Fruit fly (Drosophila melanogaster) whole organism, embryonic: Measurements from ENCODE around the gene CG18234.

ENCODE experiments used
- Abd-B ChIP-seq: fragments of 200-800 bp; sonication (Bioruptor generic); optimal IDR thresholded peaks from 2 replicates; lab custom pipeline; 2018; ENCODE audit warnings: missing biosample characterization, mild to moderate bottlenecking, missing genetic modification characterization, moderate library complexity
- CG11398 ChIP-seq: fragments of 200-800 bp; sonication (Bioruptor generic); optimal IDR thresholded peaks from 2 replicates; lab custom pipeline; 2016; ENCODE audit warnings: missing biosample characterization, missing genetic modification characterization
- CG12299 ChIP-seq: fragments of 200-800 bp; sonication (Bioruptor generic); optimal IDR thresholded peaks from 2 replicates; lab custom pipeline; 2018; ENCODE audit warnings: missing biosample characterization, mild to moderate bottlenecking, missing genetic modification characterization
- CG17912 ChIP-seq: fragments of 200-800 bp; sonication (Bioruptor generic); optimal IDR thresholded peaks from 2 replicates; lab custom pipeline; 2018; ENCODE audit warnings: missing biosample characterization, mild to moderate bottlenecking, missing genetic modification characterization
- CG18011 ChIP-seq: fragments of 200-800 bp; sonication (Bioruptor generic); optimal IDR thresholded peaks from 2 replicates; lab custom pipeline; 2017; ENCODE audit warnings: missing biosample characterization, missing genetic modification characterization, mild to moderate bottlenecking, moderate library complexity, missing genotype
- CG2199 ChIP-seq: fragments of 200-800 bp; sonication (Bioruptor generic); IDR thresholded peaks from 3 replicates; pipeline ENCODE4 v1.3.6; 2022; ENCODE audit warnings: missing biosample characterization, missing genetic modification characterization
- CG2202 ChIP-seq: fragments of 200-800 bp; sonication (Bioruptor generic); optimal IDR thresholded peaks from 2 replicates; lab custom pipeline; 2018; ENCODE audit warnings: missing biosample characterization, mild to moderate bottlenecking, missing genetic modification characterization
- CG30431 ChIP-seq: fragments of 200-800 bp; sonication (Bioruptor generic); optimal IDR thresholded peaks from 2 replicates; lab custom pipeline; 2017; ENCODE audit warnings: missing biosample characterization, missing genetic modification characterization
- CG32772 ChIP-seq: fragments of 200-800 bp; sonication (Bioruptor generic); IDR thresholded peaks from 2 replicates; pipeline ENCODE4 v1.3.6; 2022; ENCODE audit warnings: missing biosample characterization, missing genetic modification characterization
- CG3281 ChIP-seq: fragments of 200-800 bp; sonication (Bioruptor generic); optimal IDR thresholded peaks from 3 replicates; lab custom pipeline; 2017; ENCODE audit warnings: missing biosample characterization, mild to moderate bottlenecking, missing genetic modification characterization
- CG3407 ChIP-seq: fragments of 200-800 bp; sonication (Bioruptor generic); optimal IDR thresholded peaks from 2 replicates; lab custom pipeline; 2018; ENCODE audit warnings: missing biosample characterization, mild to moderate bottlenecking, missing genetic modification characterization
- CG4424 ChIP-seq: fragments of 200-800 bp; sonication (Bioruptor generic); optimal IDR thresholded peaks from 3 replicates; lab custom pipeline; 2016; ENCODE audit warnings: missing biosample characterization, missing genetic modification characterization
- CG4854 ChIP-seq: fragments of 200-800 bp; sonication (Bioruptor generic); optimal IDR thresholded peaks from 2 replicates; lab custom pipeline; 2016; ENCODE audit warnings: missing biosample characterization, missing genetic modification characterization, inconsistent platforms
- CG6791 ChIP-seq: fragments of 200-800 bp; sonication (Bioruptor generic); IDR thresholded peaks from 3 replicates; pipeline ENCODE4 v1.3.6; 2022; ENCODE audit warnings: missing biosample characterization, missing genetic modification characterization; ENCODE audit not compliant: partially characterized antibody
- CG6854 ChIP-seq: fragments of 200-800 bp; sonication (Bioruptor generic); optimal IDR thresholded peaks from 3 replicates; lab custom pipeline; 2017; ENCODE audit warnings: missing biosample characterization, mild to moderate bottlenecking, missing genetic modification characterization
- CG7928 ChIP-seq: fragments of 200-800 bp; sonication (Bioruptor generic); optimal IDR thresholded peaks from 2 replicates; lab custom pipeline; 2017; ENCODE audit warnings: missing biosample characterization, mild to moderate bottlenecking, missing genetic modification characterization
- CG8089 ChIP-seq: fragments of 200-800 bp; sonication (Bioruptor generic); optimal IDR thresholded peaks from 3 replicates; lab custom pipeline; 2016; ENCODE audit warnings: missing biosample characterization, missing genetic modification characterization
- CG9876 ChIP-seq: fragments of 200-800 bp; sonication (Bioruptor generic); optimal IDR thresholded peaks from 2 replicates; lab custom pipeline; 2016; ENCODE audit warnings: missing biosample characterization, missing genetic modification characterization
- CHES-1-like ChIP-seq: fragments of 200-800 bp; sonication (Bioruptor generic); optimal IDR thresholded peaks from 2 replicates; lab custom pipeline; 2016; ENCODE audit warnings: missing biosample characterization, missing genetic modification characterization
- CkIIα-i1 ChIP-seq: fragments of 200-800 bp; sonication (Bioruptor generic); IDR thresholded peaks from 2 replicates; pipeline ENCODE4 v1.3.6; 2022; ENCODE audit warnings: missing biosample characterization, missing genetic modification characterization
- CoRest ChIP-seq: fragments of 200-800 bp; sonication (Bioruptor generic); optimal IDR thresholded peaks from 3 replicates; lab custom pipeline; 2018; ENCODE audit warnings: missing biosample characterization, mild to moderate bottlenecking, missing genetic modification characterization, moderate library complexity
- CrebB ChIP-seq: fragments of 200-800 bp; sonication (Bioruptor generic); optimal IDR thresholded peaks from 3 replicates; lab custom pipeline; 2018; ENCODE audit warnings: missing biosample characterization, mild to moderate bottlenecking, missing genetic modification characterization
- D19A ChIP-seq: fragments of 200-800 bp; optimal IDR thresholded peaks from 3 replicates; lab custom pipeline; 2019; ENCODE audit warnings: missing biosample characterization, mild to moderate bottlenecking, missing genetic modification characterization, moderate library complexity
- Doc3 ChIP-seq: fragments of 200-800 bp; sonication (Bioruptor generic); IDR thresholded peaks from 3 replicates; pipeline ENCODE4 v1.3.6; 2022; ENCODE audit warnings: missing biosample characterization, missing genetic modification characterization; ENCODE audit not compliant: partially characterized antibody
- E2f2 ChIP-seq: fragments of 200-800 bp; sonication (Bioruptor generic); IDR thresholded peaks from 2 replicates; pipeline ENCODE4 v1.3.6; 2022; ENCODE audit warnings: missing biosample characterization, missing genetic modification characterization
- Hr3 ChIP-seq: fragments of 200-800 bp; sonication (Bioruptor generic); optimal IDR thresholded peaks from 3 replicates; lab custom pipeline; 2016; ENCODE audit warnings: missing biosample characterization, missing genetic modification characterization
- MTF-1 ChIP-seq: fragments of 200-800 bp; sonication (Bioruptor generic); optimal IDR thresholded peaks from 2 replicates; lab custom pipeline; 2018; ENCODE audit warnings: missing biosample characterization, mild to moderate bottlenecking, missing genetic modification characterization, borderline replicate concordance
- Mrtf ChIP-seq: fragments of 200-800 bp; sonication (Bioruptor generic); IDR thresholded peaks from 3 replicates; pipeline ENCODE4 v1.3.6; 2022; ENCODE audit warnings: missing biosample characterization, missing genetic modification characterization
- Nf-YB ChIP-seq: fragments of 200-800 bp; sonication (Bioruptor generic); optimal IDR thresholded peaks from 3 replicates; lab custom pipeline; 2019; ENCODE audit warnings: missing biosample characterization, mild to moderate bottlenecking, missing genetic modification characterization, moderate library complexity
- Optix ChIP-seq: fragments of 200-800 bp; sonication (Bioruptor generic); IDR thresholded peaks from 3 replicates; pipeline ENCODE4 v1.3.6; 2022; ENCODE audit warnings: missing biosample characterization, missing genetic modification characterization
- Scr ChIP-seq: fragments of 200-800 bp; sonication (Bioruptor generic); IDR thresholded peaks from 2 replicates; pipeline ENCODE4 v1.3.6; 2022; ENCODE audit warnings: missing biosample characterization, missing genetic modification characterization; ENCODE audit not compliant: partially characterized antibody
- Sox100B ChIP-seq: fragments of 200-800 bp; sonication (Bioruptor generic); optimal IDR thresholded peaks from 3 replicates; lab custom pipeline; 2018; ENCODE audit warnings: missing biosample characterization, mild to moderate bottlenecking, missing genetic modification characterization
- Trl ChIP-seq, 3 experiments: fragments of >200 bp in 2 of 3; fragments of 200-800 bp in 1 of 3; sonication (Bioruptor generic) in 1 of 3; optimal IDR thresholded peaks; 2 replicates in 1 of 3; 3 replicates in 2 of 3; lab custom pipeline; 2016 to 2017; ENCODE audit warnings: missing biosample characterization in 1 of 3, missing genetic modification characterization in 1 of 3
- YL-1 ChIP-seq: fragments of 200-800 bp; sonication (Bioruptor generic); optimal IDR thresholded peaks from 3 replicates; lab custom pipeline; 2017; ENCODE audit warnings: missing biosample characterization, mild to moderate bottlenecking, missing genetic modification characterization
- al ChIP-seq: fragments of 200-800 bp; sonication (Bioruptor generic); IDR thresholded peaks from 2 replicates; pipeline ENCODE4 v1.3.6; 2022; ENCODE audit warnings: missing biosample characterization, missing genetic modification characterization
- ap ChIP-seq: fragments of 200-800 bp; sonication (Bioruptor generic); IDR thresholded peaks from 2 replicates; pipeline ENCODE4 v1.3.6; 2022; ENCODE audit warnings: missing biosample characterization, missing genetic modification characterization
- bowl ChIP-seq: fragments of 200-800 bp; sonication (Bioruptor generic); IDR thresholded peaks from 2 replicates; pipeline ENCODE4 v1.3.6; 2022; ENCODE audit warnings: missing biosample characterization, missing genetic modification characterization
- bsh ChIP-seq, 2 experiments: fragments of 200-800 bp; sonication (Bioruptor generic); optimal IDR thresholded peaks; 2 replicates each; lab custom pipeline; 2017 to 2018; ENCODE audit warnings: mild to moderate bottlenecking in 2 of 2, missing biosample characterization in 2 of 2, missing genetic modification characterization in 2 of 2, moderate library complexity in 1 of 2
- cad ChIP-seq: fragments of >200 bp; optimal IDR thresholded peaks from 2 replicates; lab custom pipeline; 2017; ENCODE audit warnings: missing biosample characterization, missing genetic modification characterization
- caup ChIP-seq: fragments of 200-800 bp; sonication (Bioruptor generic); optimal IDR thresholded peaks from 3 replicates; lab custom pipeline; 2017; ENCODE audit warnings: missing biosample characterization, mild to moderate bottlenecking, missing genetic modification characterization, moderate library complexity; ENCODE audit not compliant: severe bottlenecking
- chif ChIP-seq, 2 experiments: fragments of 200-800 bp; sonication (Bioruptor generic); optimal IDR thresholded peaks; 3 replicates each; lab custom pipeline; 2016; ENCODE audit warnings: missing biosample characterization in 2 of 2, missing genetic modification characterization in 2 of 2
- gsb ChIP-seq: fragments of 200-800 bp; sonication (Bioruptor generic); IDR thresholded peaks from 2 replicates; pipeline ENCODE4 v1.3.6; 2022; ENCODE audit warnings: missing biosample characterization, missing genetic modification characterization
- lov ChIP-seq, 2 experiments: fragments of 200-800 bp in 1 of 2; fragments of >200 bp in 1 of 2; sonication (Bioruptor generic) in 1 of 2; IDR thresholded peaks in 1 of 2; optimal IDR thresholded peaks in 1 of 2; 2 replicates in 1 of 2; 3 replicates in 1 of 2; pipeline versions ENCODE4 v1.3.6 to Lab custom; 2017 to 2022; ENCODE audit warnings: missing biosample characterization in 1 of 2, missing genetic modification characterization in 1 of 2
- luna ChIP-seq: fragments of 200-800 bp; sonication (Bioruptor generic); optimal IDR thresholded peaks from 2 replicates; lab custom pipeline; 2016; ENCODE audit warnings: missing biosample characterization, missing genetic modification characterization
- nmo ChIP-seq: fragments of 200-800 bp; sonication (Bioruptor generic); optimal IDR thresholded peaks from 2 replicates; lab custom pipeline; 2018; ENCODE audit warnings: missing biosample characterization, mild to moderate bottlenecking, missing genetic modification characterization, moderate library complexity
- phol ChIP-seq: fragments of 200-800 bp; sonication (Bioruptor generic); optimal IDR thresholded peaks from 3 replicates; lab custom pipeline; 2018; ENCODE audit warnings: missing biosample characterization, mild to moderate bottlenecking, missing genetic modification characterization, moderate library complexity
- sd ChIP-seq: fragments of 200-800 bp; sonication (Bioruptor generic); optimal IDR thresholded peaks from 3 replicates; lab custom pipeline; 2018; ENCODE audit warnings: missing biosample characterization, mild to moderate bottlenecking, missing genetic modification characterization, moderate library complexity
- sens-2 ChIP-seq: fragments of 200-800 bp; sonication (Bioruptor generic); IDR thresholded peaks from 2 replicates; pipeline ENCODE4 v1.3.6; 2022; ENCODE audit warnings: missing biosample characterization, missing genetic modification characterization
- sqz ChIP-seq: fragments of 200-800 bp; sonication (Bioruptor generic); optimal IDR thresholded peaks from 3 replicates; lab custom pipeline; 2018; ENCODE audit warnings: missing biosample characterization, mild to moderate bottlenecking, missing genetic modification characterization
- sug ChIP-seq: fragments of 200-800 bp; optimal IDR thresholded peaks from 2 replicates; lab custom pipeline; 2019; ENCODE audit warnings: missing biosample characterization, mild to moderate bottlenecking, missing genetic modification characterization, moderate library complexity

The CG18234 gene

DNA sequence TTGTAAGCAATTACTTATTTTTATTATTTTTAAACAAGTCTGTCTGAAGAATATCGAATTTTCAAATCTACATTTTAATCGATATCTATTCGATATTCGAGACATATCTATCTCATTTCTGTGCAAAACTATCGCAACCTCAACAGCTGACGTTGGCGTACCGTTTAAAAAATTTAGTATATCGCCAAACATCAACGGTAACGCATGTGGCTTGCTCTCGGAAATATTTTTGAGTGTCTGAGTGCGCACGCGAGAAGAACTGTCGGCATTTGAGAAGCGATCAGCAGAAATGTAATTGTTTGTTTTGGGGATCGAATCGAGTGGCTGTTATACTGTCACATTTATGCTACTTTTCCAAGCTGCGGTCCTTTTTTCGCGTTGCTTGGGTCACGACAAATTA lies 22.6 kb downstream of the CG18234 start, which contains the start of gene MYPT-75D (continued):
- TF ChIP-seq lov (optimal IDR thresholded peaks at IDR 0.05; lab: Kevin White, UChicago) (no peak), lov (GFP tag; IDR thresholded peaks at IDR 0.05; lab: Robert Waterston, UW) (no peak), CG6854 (GFP tag; lab: Kevin White, UChicago) (no peak), E2f2 (GFP tag; lab: Robert Waterston, UW) (peak; percentile 89), Scr (peak; percentile 95), D19A (tag; lab: Kevin White, UChicago) (peak; percentile 36), CG3407 (no peak), Mrtf (GFP tag; lab: Robert Waterston, UW) (no peak), CG12299 (tag; lab: Kevin White, UChicago) (peak; percentile 22), bsh (GFP tag; optimal IDR thresholded peaks at IDR 0.05; lab: Kevin White, UChicago) (peak in 1 of 2 experiments; percentile 15), Abd-B (GFP tag; lab: Kevin White, UChicago) (no peak), CkIIα-i1 (GFP tag; lab: Robert Waterston, UW) (no peak), cad (GFP tag; lab: Kevin White, UChicago) (no peak), CG11398 (GFP tag; lab: Kevin White, UChicago) (peak; percentile 49), CG32772 (GFP tag; lab: Robert Waterston, UW) (peak; percentile 18), CG17912 (peak; percentile 36), CHES-1-like (peak; percentile 62), bowl (GFP tag; lab: Robert Waterston, UW) (no peak), sd (tag; lab: Kevin White, UChicago) (peak; percentile 70), CG6791 (GFP tag; lab: Robert Waterston, UW) (peak; percentile 84), phol (tag; lab: Kevin White, UChicago) (peak; percentile 23), CG4854 (no peak), Optix (no peak), Doc3 (GFP tag; lab: Robert Waterston, UW) (peak; percentile 92), CG8089 (GFP tag; lab: Kevin White, UChicago) (peak; percentile 12), CoRest (tag; lab: Kevin White, UChicago) (no peak), Trl (optimal IDR thresholded peaks at IDR 0.05; lab: Kevin White, UChicago) (no peak), Trl (GFP tag; optimal IDR thresholded peaks at IDR 0.05; lab: Kevin White, UChicago) (peak; percentile 51), chif (GFP tag; optimal IDR thresholded peaks at IDR 0.05; lab: Kevin White, UChicago) (no peak), nmo (peak; percentile 44), CrebB (tag; lab: Kevin White, UChicago) (peak; percentile 46), luna (GFP tag; lab: Kevin White, UChicago) (peak; percentile 30), gsb (GFP tag; lab: Robert Waterston, UW) (no peak), Nf-YB (GFP tag; lab: Kevin White, UChicago) (peak; percentile 23), MTF-1 (GFP tag; lab: Kevin White, UChicago) (peak; percentile 30), CG18011 (GFP tag; lab: Kevin White, UChicago) (no peak), CG2199 (peak; percentile 88; the same call in 2 of the 3 replicates), sqz (GFP tag; lab: Kevin White, UChicago) (no peak), caup (GFP tag; lab: Kevin White, UChicago) (peak; percentile 23), sens-2 (GFP tag; lab: Robert Waterston, UW) (no peak; the same call in 1 of the 2 replicates), CG3281 (GFP tag; lab: Kevin White, UChicago) (peak; percentile 8), CG2202 (tag; lab: Kevin White, UChicago) (peak; percentile 35), al (GFP tag; lab: Robert Waterston, UW) (no peak), CG4424 (GFP tag; lab: Kevin White, UChicago) (no peak), ap (GFP tag; lab: Robert Waterston, UW) (no peak), sug (peak; percentile 41), Hr3 (GFP tag; lab: Kevin White, UChicago) (no peak), YL-1 (GFP tag; lab: Kevin White, UChicago) (peak; percentile 28), CG7928 (GFP tag; lab: Kevin White, UChicago) (no peak), Sox100B (no peak), CG9876 (no peak), CG30431 (GFP tag; lab: Kevin White, UChicago) (no peak)
